Worm (Caenorhabditis elegans) whole organism, dauer: ENCODE results near the gene Y47D7A.17.

Experiments
- unc-62 ChIP-seq: sonication (generic microtip); optimal IDR thresholded peaks from 2 replicates; lab custom pipeline; 2017; ENCODE audit warnings: missing biosample characterization, missing genetic modification reagents, missing genetic modification characterization

The Y47D7A.17 gene

ce11 chrV:4374625-4375024, 37.0 kb downstream of the Y47D7A.17 start, which contains the start of gene neg-1:
Gene neg-1, minus strand, starts transcription at chrV:4374874.
- TF ChIP-seq unc-62: no peak

ce11 chrV:4373656-4374055, 38.0 kb downstream of the Y47D7A.17 start:
- TF ChIP-seq unc-62: no peak

- no peak for TF ChIP-seq unc-62
These were observed 38.6 kb downstream of the Y47D7A.17 start for ce11 chrV:4372986-4373385.

- TF ChIP-seq unc-62: no peak
These were observed 40.2 kb downstream of the Y47D7A.17 start, which contains the start of the genes gmpr-1 and fipp-1 for ce11 chrV:4371309-4371933. Gene gmpr-1, minus strand, starts transcription at chrV:4371383. Gene fipp-1, plus strand, starts transcription at chrV:4371807.

- TF ChIP-seq unc-62: no peak
These were observed 41.1 kb downstream of the Y47D7A.17 start for ce11 chrV:4370515-4370914.

ce11 chrV:4366440-4366839, 45.2 kb downstream of the Y47D7A.17 start, which contains the start of gene F32D1.11:
Gene F32D1.11, minus strand, starts transcription at chrV:4366540.
- no peak for TF ChIP-seq unc-62

- TF ChIP-seq unc-62: no peak
These were observed 47.1 kb downstream of the Y47D7A.17 start, which contains the start of gene grl-13 for ce11 chrV:4364517-4364916. Gene grl-13, minus strand, starts transcription at chrV:4364617.
